Fruit fly (Drosophila melanogaster) whole organism, embryonic: ENCODE data around the gene Antp.

ENCODE experiments used
- Atf6 ChIP-seq: fragments of 200-800 bp; sonication (Bioruptor generic); IDR thresholded peaks from 2 replicates; pipeline ENCODE4 v1.3.6; 2022; ENCODE audit warnings: missing biosample characterization, missing genetic modification characterization
- CG11247 ChIP-seq: fragments of 200-800 bp; sonication (Bioruptor generic); IDR thresholded peaks from 2 replicates; pipeline ENCODE4 v1.3.6; 2022; ENCODE audit warnings: missing biosample characterization, missing genetic modification characterization
- CG11560 ChIP-seq: fragments of 200-800 bp; sonication (Bioruptor generic); IDR thresholded peaks from 3 replicates; pipeline ENCODE4 v1.3.6; 2022; ENCODE audit warnings: missing biosample characterization, missing genetic modification characterization
- CG12299 ChIP-seq: fragments of 200-800 bp; sonication (Bioruptor generic); optimal IDR thresholded peaks from 2 replicates; lab custom pipeline; 2018; ENCODE audit warnings: missing biosample characterization, mild to moderate bottlenecking, missing genetic modification characterization
- CG13123 ChIP-seq: fragments of 200-800 bp; sonication (Bioruptor generic); optimal IDR thresholded peaks from 2 replicates; lab custom pipeline; 2016; ENCODE audit warnings: missing biosample characterization, missing genetic modification characterization
- CG14441 ChIP-seq: fragments of 200-800 bp; sonication (Bioruptor generic); IDR thresholded peaks from 2 replicates; pipeline ENCODE4 v1.3.6; 2022; ENCODE audit warnings: missing biosample characterization, missing genetic modification characterization
- CG16815 ChIP-seq: fragments of 200-800 bp; sonication (Bioruptor generic); optimal IDR thresholded peaks from 3 replicates; lab custom pipeline; 2017; ENCODE audit warnings: missing biosample characterization, mild to moderate bottlenecking, missing genetic modification characterization
- CG18262 ChIP-seq: fragments of 200-800 bp; optimal IDR thresholded peaks from 3 replicates; lab custom pipeline; 2019; ENCODE audit warnings: missing biosample characterization, mild to moderate bottlenecking, missing genetic modification characterization, moderate library complexity
- CG18764 ChIP-seq: fragments of 200-800 bp; sonication (Bioruptor generic); optimal IDR thresholded peaks from 3 replicates; lab custom pipeline; 2016; ENCODE audit warnings: missing biosample characterization, missing genetic modification characterization
- CG2116 ChIP-seq: fragments of 200-800 bp; sonication (Bioruptor generic); optimal IDR thresholded peaks from 3 replicates; lab custom pipeline; 2018; ENCODE audit warnings: missing biosample characterization, mild to moderate bottlenecking, missing genetic modification characterization
- CG2202 ChIP-seq: fragments of 200-800 bp; sonication (Bioruptor generic); optimal IDR thresholded peaks from 2 replicates; lab custom pipeline; 2018; ENCODE audit warnings: missing biosample characterization, mild to moderate bottlenecking, missing genetic modification characterization
- CG3065 ChIP-seq: fragments of 200-800 bp; sonication (Bioruptor generic); optimal IDR thresholded peaks from 2 replicates; lab custom pipeline; 2016; ENCODE audit warnings: missing biosample characterization, missing genetic modification characterization
- CG31388 ChIP-seq: fragments of 200-800 bp; sonication (Bioruptor generic); optimal IDR thresholded peaks from 2 replicates; lab custom pipeline; 2016; ENCODE audit warnings: missing biosample characterization, missing genetic modification characterization
- CG3163 ChIP-seq: fragments of 200-800 bp; sonication (Bioruptor generic); optimal IDR thresholded peaks from 3 replicates; lab custom pipeline; 2016; ENCODE audit warnings: missing biosample characterization, missing genetic modification characterization
- CG32532 ChIP-seq: fragments of 200-800 bp; sonication (Bioruptor generic); IDR thresholded peaks from 2 replicates; pipeline ENCODE4 v1.3.6; 2022; ENCODE audit warnings: missing biosample characterization, missing genetic modification characterization
- CG3281 ChIP-seq: fragments of 200-800 bp; sonication (Bioruptor generic); optimal IDR thresholded peaks from 3 replicates; lab custom pipeline; 2017; ENCODE audit warnings: missing biosample characterization, mild to moderate bottlenecking, missing genetic modification characterization
- CG4730 ChIP-seq: fragments of 200-800 bp; sonication (Bioruptor generic); IDR thresholded peaks from 2 replicates; pipeline ENCODE4 v1.3.6; 2022; ENCODE audit warnings: missing biosample characterization, missing genetic modification characterization
- CG5180 ChIP-seq: fragments of 200-800 bp; sonication (Bioruptor generic); optimal IDR thresholded peaks from 3 replicates; lab custom pipeline; 2017; ENCODE audit warnings: missing biosample characterization, missing genetic modification characterization, mild to moderate bottlenecking, moderate library complexity, missing genetic modification reagents
- CG6689 ChIP-seq: fragments of 200-800 bp; sonication (Bioruptor generic); IDR thresholded peaks from 2 replicates; pipeline ENCODE4 v1.3.6; 2022; ENCODE audit warnings: missing biosample characterization, missing genetic modification characterization
- CG6813 ChIP-seq: fragments of 200-800 bp; sonication (Bioruptor generic); optimal IDR thresholded peaks from 2 replicates; lab custom pipeline; 2017; ENCODE audit warnings: missing biosample characterization, missing genetic modification characterization, mild to moderate bottlenecking, moderate library complexity, missing genetic modification reagents
- CG7987 ChIP-seq: fragments of 200-800 bp; sonication (Bioruptor generic); optimal IDR thresholded peaks from 2 replicates; lab custom pipeline; 2018; ENCODE audit warnings: missing biosample characterization, mild to moderate bottlenecking, missing genetic modification characterization, moderate library complexity
- CG8924 ChIP-seq: fragments of 200-800 bp; optimal IDR thresholded peaks from 3 replicates; lab custom pipeline; 2019; ENCODE audit warnings: missing biosample characterization, mild to moderate bottlenecking, missing genetic modification characterization, moderate library complexity
- CG9727 ChIP-seq: fragments of 200-800 bp; sonication (Bioruptor generic); optimal IDR thresholded peaks from 3 replicates; lab custom pipeline; 2017; ENCODE audit warnings: missing biosample characterization, mild to moderate bottlenecking, missing genetic modification characterization
- Camta ChIP-seq: fragments of 200-800 bp; sonication (Bioruptor generic); optimal IDR thresholded peaks from 2 replicates; lab custom pipeline; 2016; ENCODE audit warnings: missing biosample characterization, missing genetic modification characterization
- Chrac-16 ChIP-seq: fragments of 200-800 bp; sonication (Bioruptor generic); optimal IDR thresholded peaks from 3 replicates; lab custom pipeline; 2016; ENCODE audit warnings: missing biosample characterization, missing genetic modification characterization
- CoRest ChIP-seq: fragments of 200-800 bp; sonication (Bioruptor generic); optimal IDR thresholded peaks from 3 replicates; lab custom pipeline; 2018; ENCODE audit warnings: missing biosample characterization, mild to moderate bottlenecking, missing genetic modification characterization, moderate library complexity
- D19A ChIP-seq: fragments of 200-800 bp; optimal IDR thresholded peaks from 3 replicates; lab custom pipeline; 2019; ENCODE audit warnings: missing biosample characterization, mild to moderate bottlenecking, missing genetic modification characterization, moderate library complexity
- Dll ChIP-seq: fragments of 200-800 bp; sonication (Bioruptor generic); IDR thresholded peaks from 4 replicates; pipeline ENCODE4 v1.3.6; 2022; ENCODE audit warnings: missing biosample characterization, missing genetic modification characterization; ENCODE audit not compliant: partially characterized antibody
- ERR ChIP-seq: fragments of 200-800 bp; sonication (Bioruptor generic); optimal IDR thresholded peaks from 2 replicates; lab custom pipeline; 2016; ENCODE audit warnings: missing biosample characterization, missing genetic modification characterization
- Hr3 ChIP-seq: fragments of 200-800 bp; sonication (Bioruptor generic); optimal IDR thresholded peaks from 3 replicates; lab custom pipeline; 2016; ENCODE audit warnings: missing biosample characterization, missing genetic modification characterization
- Hr51 ChIP-seq, 2 experiments: fragments of 200-800 bp; sonication (Bioruptor generic); optimal IDR thresholded peaks; 2 replicates in 1 of 2; 3 replicates in 1 of 2; lab custom pipeline; 2016 to 2018; ENCODE audit warnings: missing biosample characterization in 2 of 2, missing genetic modification characterization in 2 of 2, mild to moderate bottlenecking in 1 of 2, moderate library complexity in 1 of 2
- Jarid2 ChIP-seq: fragments of 200-800 bp; sonication (Bioruptor generic); optimal IDR thresholded peaks from 3 replicates; lab custom pipeline; 2017; ENCODE audit warnings: mild to moderate bottlenecking, missing biosample characterization, missing genetic modification reagents, missing genetic modification characterization
- NC2β ChIP-seq: fragments of 200-800 bp; sonication (Bioruptor generic); optimal IDR thresholded peaks from 2 replicates; lab custom pipeline; 2016; ENCODE audit warnings: missing biosample characterization, missing genetic modification characterization
- PHDP ChIP-seq: fragments of 200-800 bp; sonication (Bioruptor generic); optimal IDR thresholded peaks from 3 replicates; lab custom pipeline; 2018; ENCODE audit warnings: missing biosample characterization, mild to moderate bottlenecking, missing genetic modification characterization, moderate library complexity
- Six4 ChIP-seq: fragments of 200-800 bp; sonication (Bioruptor generic); optimal IDR thresholded peaks from 2 replicates; lab custom pipeline; 2016; ENCODE audit warnings: missing biosample characterization, missing genetic modification characterization
- Sox100B ChIP-seq: fragments of 200-800 bp; sonication (Bioruptor generic); optimal IDR thresholded peaks from 3 replicates; lab custom pipeline; 2018; ENCODE audit warnings: missing biosample characterization, mild to moderate bottlenecking, missing genetic modification characterization
- Ssrp ChIP-seq: fragments of 200-800 bp; sonication (Bioruptor generic); optimal IDR thresholded peaks from 2 replicates; lab custom pipeline; 2018; ENCODE audit warnings: missing biosample characterization, mild to moderate bottlenecking, missing genetic modification characterization, moderate library complexity
- abd-A ChIP-seq: fragments of 200-800 bp; sonication (Bioruptor generic); optimal IDR thresholded peaks from 3 replicates; lab custom pipeline; 2019; ENCODE audit warnings: missing biosample characterization, mild to moderate bottlenecking, missing genetic modification characterization, moderate library complexity
- az2 ChIP-seq: fragments of 200-800 bp; sonication (Bioruptor generic); optimal IDR thresholded peaks from 3 replicates; lab custom pipeline; 2016; ENCODE audit warnings: missing biosample characterization, missing genetic modification characterization
- bcd ChIP-seq: fragments of 200-800 bp; sonication (Bioruptor generic); optimal IDR thresholded peaks from 2 replicates; lab custom pipeline; 2017; ENCODE audit warnings: missing biosample characterization, mild to moderate bottlenecking, missing genetic modification characterization
- chif ChIP-seq, 2 experiments: fragments of 200-800 bp; sonication (Bioruptor generic); optimal IDR thresholded peaks; 3 replicates each; lab custom pipeline; 2016; ENCODE audit warnings: missing biosample characterization in 2 of 2, missing genetic modification characterization in 2 of 2
- eve ChIP-seq, 2 experiments: fragments of >200 bp; optimal IDR thresholded peaks; 2 replicates each; lab custom pipeline; 2017; ENCODE audit warnings: missing biosample characterization in 2 of 2, missing genetic modification characterization in 2 of 2
- hbn ChIP-seq: fragments of 200-800 bp; sonication (Bioruptor generic); IDR thresholded peaks from 2 replicates; pipeline ENCODE4 v1.3.6; 2022; ENCODE audit warnings: missing biosample characterization, missing genetic modification characterization; ENCODE audit not compliant: partially characterized antibody
- jing ChIP-seq: fragments of 200-800 bp; sonication (Bioruptor generic); optimal IDR thresholded peaks from 2 replicates; lab custom pipeline; 2018; ENCODE audit warnings: missing biosample characterization, mild to moderate bottlenecking, missing genetic modification characterization
- lov ChIP-seq, 2 experiments: fragments of 200-800 bp in 1 of 2; fragments of >200 bp in 1 of 2; sonication (Bioruptor generic) in 1 of 2; IDR thresholded peaks in 1 of 2; optimal IDR thresholded peaks in 1 of 2; 2 replicates in 1 of 2; 3 replicates in 1 of 2; pipeline versions ENCODE4 v1.3.6 to Lab custom; 2017 to 2022; ENCODE audit warnings: missing biosample characterization in 1 of 2, missing genetic modification characterization in 1 of 2
- psq ChIP-seq: fragments of 200-800 bp; sonication (Bioruptor generic); optimal IDR thresholded peaks from 2 replicates; lab custom pipeline; 2017; ENCODE audit warnings: missing biosample characterization, missing genetic modification characterization
- schlank ChIP-seq: fragments of 200-800 bp; sonication (Bioruptor generic); optimal IDR thresholded peaks from 2 replicates; lab custom pipeline; 2018; ENCODE audit warnings: missing biosample characterization, mild to moderate bottlenecking, missing genetic modification characterization
- tin ChIP-seq: fragments of 200-800 bp; sonication (Bioruptor generic); optimal IDR thresholded peaks from 3 replicates; lab custom pipeline; 2016; ENCODE audit warnings: missing biosample characterization, missing genetic modification characterization
- tll ChIP-seq, 2 experiments: fragments of 200-800 bp in 1 of 2; fragments of >200 bp in 1 of 2; sonication (Bioruptor generic) in 1 of 2; optimal IDR thresholded peaks; 2 replicates each; lab custom pipeline; 2017 to 2019; ENCODE audit warnings: missing biosample characterization in 2 of 2, missing genetic modification characterization in 2 of 2, mild to moderate bottlenecking in 1 of 2, moderate library complexity in 1 of 2

The Antp gene

dm6 chr3R:6903289-6903791 lies 95.7 kb downstream of the Antp start (continued):
- TF ChIP-seq CG11560 (tag; lab: Robert Waterston, UW), result no peak
- TF ChIP-seq CG31388 (GFP tag; lab: Kevin White, UChicago), result no peak
- TF ChIP-seq az2 (GFP tag; lab: Kevin White, UChicago), result peak; percentile 72
- peak in 1 of 2 experiments; percentile 84 for TF ChIP-seq eve (GFP tag; optimal IDR thresholded peaks at IDR 0.05; lab: Kevin White, UChicago)
- peak; percentile 54 for TF ChIP-seq CG6813 (GFP tag; lab: Kevin White, UChicago)
- no peak for TF ChIP-seq lov (optimal IDR thresholded peaks at IDR 0.05; lab: Kevin White, UChicago)
- TF ChIP-seq lov (GFP tag; IDR thresholded peaks at IDR 0.05; lab: Robert Waterston, UW), result no peak
- TF ChIP-seq CG14441 (GFP tag; lab: Robert Waterston, UW), result no peak
- no peak for TF ChIP-seq ERR
- peak; percentile 69 for TF ChIP-seq CG6689 (GFP tag; lab: Robert Waterston, UW)
- TF ChIP-seq chif (GFP tag; optimal IDR thresholded peaks at IDR 0.05; lab: Kevin White, UChicago), result peak in 1 of 2 experiments; percentile 13
- no peak for TF ChIP-seq CG3163
- TF ChIP-seq CG13123 (GFP tag; lab: Kevin White, UChicago), result peak; percentile 33
- no peak for TF ChIP-seq CG11247
- peak; percentile 88 for TF ChIP-seq Ssrp (tag; lab: Kevin White, UChicago)
- no peak for TF ChIP-seq NC2β
- TF ChIP-seq Atf6 (GFP tag; lab: Robert Waterston, UW), result no peak; the same call in 1 of the 2 replicates
- TF ChIP-seq CG32532 (GFP tag; lab: Robert Waterston, UW), result peak; percentile 20; the same call in 1 of the 2 replicates
- peak; percentile 58 for TF ChIP-seq CG18764
- peak; percentile 76 for TF ChIP-seq PHDP (tag; lab: Kevin White, UChicago)
- TF ChIP-seq tin (GFP tag; lab: Kevin White, UChicago), result peak; percentile 58
- peak; percentile 47 for TF ChIP-seq CG5180 (GFP tag; lab: Kevin White, UChicago)
- TF ChIP-seq CG12299, result peak; percentile 52
- peak; percentile 89 for TF ChIP-seq CG8924 (tag; lab: Kevin White, UChicago)
- peak; percentile 55 for TF ChIP-seq CG3281 (GFP tag; lab: Kevin White, UChicago)
- peak; percentile 58 for TF ChIP-seq Hr3 (GFP tag; lab: Kevin White, UChicago)
- no peak for TF ChIP-seq abd-A
- no peak for TF ChIP-seq hbn (GFP tag; lab: Robert Waterston, UW)
- TF ChIP-seq Dll (GFP tag; lab: Robert Waterston, UW), result no peak
- no peak for TF ChIP-seq CG7987 (GFP tag; lab: Kevin White, UChicago)
- TF ChIP-seq Sox100B (GFP tag; lab: Kevin White, UChicago), result peak; percentile 83
- TF ChIP-seq Six4, result peak; percentile 49
- TF ChIP-seq CoRest (tag; lab: Kevin White, UChicago), result peak; percentile 90
- peak; percentile 12 for TF ChIP-seq Camta (GFP tag; lab: Kevin White, UChicago)
- TF ChIP-seq tll (GFP tag; optimal IDR thresholded peaks at IDR 0.05; lab: Kevin White, UChicago), result peak in 1 of 2 experiments; percentile 53
- peak; percentile 38 for TF ChIP-seq CG2116 (GFP tag; lab: Kevin White, UChicago)
- peak; percentile 50 for TF ChIP-seq Chrac-16 (GFP tag; lab: Kevin White, UChicago)
- peak; percentile 89 for TF ChIP-seq CG9727 (GFP tag; lab: Kevin White, UChicago)
- TF ChIP-seq CG18262 (tag; lab: Kevin White, UChicago), result peak; percentile 94
- 0 out of 2 replicates have a peak, but pooled peaks have one; percentile 17 for TF ChIP-seq CG4730
- TF ChIP-seq CG3065 (GFP tag; lab: Kevin White, UChicago), result peak; percentile 24
- peak; percentile 37 for TF ChIP-seq psq (GFP tag; lab: Kevin White, UChicago)
- TF ChIP-seq jing (GFP tag; lab: Kevin White, UChicago), result peak; percentile 2
- TF ChIP-seq schlank (tag; lab: Kevin White, UChicago), result no peak
- TF ChIP-seq D19A, result peak; percentile 84
- peak; percentile 37 for TF ChIP-seq Jarid2
- TF ChIP-seq CG2202 (tag; lab: Kevin White, UChicago), result peak; percentile 69
- peak; percentile 68 for TF ChIP-seq CG16815 (GFP tag; lab: Kevin White, UChicago)
- TF ChIP-seq bcd (GFP tag; lab: Kevin White, UChicago), result peak; percentile 65
- peak in 1 of 2 experiments; percentile 80 for TF ChIP-seq Hr51 (GFP tag; optimal IDR thresholded peaks at IDR 0.05; lab: Kevin White, UChicago)
